Worm (Caenorhabditis elegans) whole organism, L4/young adult: ENCODE results near the gene mltn-1.

ENCODE experiments used
- W03F9.2 ChIP-seq: fragments of 150-350 bp; optimal IDR thresholded peaks from 2 replicates; lab custom pipeline; 2014; ENCODE audit warnings: missing biosample characterization, missing genetic modification characterization
- dao-5 ChIP-seq: sonication (generic microtip); optimal IDR thresholded peaks from 2 replicates; lab custom pipeline; 2016; ENCODE audit warnings: missing genotype, missing genetic modification characterization, moderate library complexity, missing compliant biosample characterization

DNA sequence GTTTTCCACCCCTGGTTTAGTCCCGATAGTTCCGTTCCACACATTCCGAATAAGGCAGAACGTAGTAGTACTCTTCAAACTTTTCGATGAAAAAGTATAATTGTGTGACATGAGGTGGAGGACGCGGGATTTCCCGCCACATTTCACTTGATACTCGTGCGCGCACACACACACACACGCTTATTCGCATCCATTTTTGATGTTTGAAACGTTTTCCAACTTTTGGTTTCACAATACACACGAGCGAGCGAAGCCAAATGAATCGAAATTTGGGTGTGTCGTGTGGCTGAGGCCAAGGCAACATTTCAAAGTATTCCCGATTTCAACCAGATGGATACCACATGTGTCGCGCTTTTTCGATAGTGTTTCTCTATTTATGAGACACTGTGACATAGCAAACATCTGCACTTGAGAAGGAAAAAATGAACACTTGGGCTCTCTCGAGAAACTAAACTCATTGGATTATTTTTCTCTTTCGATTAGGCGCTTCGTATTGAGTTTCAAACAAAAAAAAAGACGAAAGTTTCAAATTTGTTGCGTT, 48.6 kb upstream of the mltn-1 start:
- TF ChIP-seq W03F9.2 (tag; lab: Kevin White, UChicago): no peak
- no peak for TF ChIP-seq dao-5
